Worm (Caenorhabditis elegans) whole organism, young adult: ENCODE data around the gene mlt-9.

Source experiments
- F23B12.7 ChIP-seq: sonication (generic microtip); optimal IDR thresholded peaks from 2 replicates; lab custom pipeline; 2017; ENCODE audit warnings: missing genetic modification characterization, mild to moderate bottlenecking, missing compliant biosample characterization, antibody characterized with exemption, moderate library complexity; ENCODE audit not compliant: insufficient read depth
- K11D2.4 ChIP-seq: fragments of 200-800 bp; sonication (Bioruptor generic); IDR thresholded peaks from 2 replicates; pipeline ENCODE4 v1.3.6; 2022; ENCODE audit warnings: missing genetic modification reagents, missing genetic modification characterization, missing compliant biosample characterization
- Y53F4B.3 ChIP-seq: fragments of 200-800 bp; sonication (Bioruptor generic); IDR thresholded peaks from 2 replicates; pipeline ENCODE4 v1.3.6; 2022; ENCODE audit warnings: missing genetic modification reagents, missing genetic modification characterization, missing compliant biosample characterization
- Y95B8A.8 ChIP-seq: fragments of 200-800 bp; sonication (Bioruptor generic); IDR thresholded peaks from 2 replicates; pipeline ENCODE4 v1.3.6; 2022; ENCODE audit warnings: missing genetic modification reagents, missing genetic modification characterization, missing compliant biosample characterization
- aptf-2 ChIP-seq: fragments of 200-800 bp; sonication (Bioruptor generic); conservative IDR thresholded peaks from 2 replicates; pipeline ENCODE4 v1.3.6; 2022; ENCODE audit warnings: missing genetic modification reagents, missing genetic modification characterization, missing compliant biosample characterization
- ccch-3 ChIP-seq: fragments of 200-800 bp; sonication (Bioruptor generic); optimal IDR thresholded peaks from 2 replicates; lab custom pipeline; 2018; ENCODE audit warnings: mild to moderate bottlenecking, missing genetic modification characterization, missing compliant biosample characterization
- nfya-2 ChIP-seq: fragments of 200-800 bp; sonication (Bioruptor generic); IDR thresholded peaks from 2 replicates; pipeline ENCODE4 v1.3.6; 2022; ENCODE audit warnings: missing genetic modification reagents, missing genetic modification characterization, missing compliant biosample characterization
- nfyb-1 ChIP-seq: fragments of 200-800 bp; sonication (Bioruptor generic); IDR thresholded peaks from 2 replicates; pipeline ENCODE4 v1.3.6; 2022; ENCODE audit warnings: missing genetic modification reagents, missing genetic modification characterization, missing compliant biosample characterization
- nhr-179 ChIP-seq: sonication (generic microtip); optimal IDR thresholded peaks from 2 replicates; lab custom pipeline; 2016; ENCODE audit warnings: mild to moderate bottlenecking, missing genetic modification characterization, missing compliant biosample characterization
- pha-4 ChIP-seq: fragments of 150-350 bp; sonication (generic microtip); optimal IDR thresholded peaks from 2 replicates; lab custom pipeline; 2014; ENCODE audit warnings: missing biosample characterization, missing genetic modification reagents, missing genetic modification characterization
- repo-1 ChIP-seq: sonication (generic microtip); optimal IDR thresholded peaks from 2 replicates; lab custom pipeline; 2017; ENCODE audit warnings: mild to moderate bottlenecking, missing genetic modification characterization, missing compliant biosample characterization
- unc-62 ChIP-seq: fragments of 150-350 bp; optimal IDR thresholded peaks from 2 replicates; lab custom pipeline; 2014; ENCODE audit warnings: missing biosample characterization, missing genetic modification reagents, missing genetic modification characterization
- zim-3 ChIP-seq: sonication (generic microtip); optimal IDR thresholded peaks from 2 replicates; lab custom pipeline; 2017; ENCODE audit warnings: mild to moderate bottlenecking, missing genetic modification characterization, moderate library complexity, missing compliant biosample characterization

DNA sequence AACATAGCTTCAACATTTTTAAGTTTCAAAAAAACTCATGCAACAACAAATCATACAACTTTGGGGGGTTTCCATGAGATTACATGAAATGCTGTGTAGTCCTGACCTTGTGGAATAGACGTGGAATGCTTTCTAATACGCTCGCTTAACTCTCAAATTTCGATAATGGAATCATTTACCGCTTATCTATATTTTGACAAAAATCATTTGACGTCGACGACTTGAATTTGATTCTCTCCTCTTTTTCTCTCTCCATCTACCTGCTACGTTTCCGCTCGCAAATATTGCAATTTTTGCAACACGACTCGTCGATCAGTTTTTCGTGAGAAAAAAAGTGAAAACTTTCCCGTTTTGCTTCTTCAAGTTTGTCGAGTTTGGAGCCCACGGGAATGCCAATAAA lies 18.5 kb downstream of the mlt-9 start, which contains the start of gene flr-4:
- TF ChIP-seq ccch-3: no peak
- no peak for TF ChIP-seq pha-4 (tag; lab: Kevin White, UChicago)
- no peak for TF ChIP-seq zim-3
- TF ChIP-seq repo-1 (tag; lab: Kevin White, UChicago): no peak
- TF ChIP-seq nfyb-1 (GFP tag; lab: Robert Waterston, UW): no peak
- TF ChIP-seq aptf-2 (GFP tag; lab: Robert Waterston, UW): no peak
- no peak for TF ChIP-seq Y53F4B.3 (GFP tag; lab: Robert Waterston, UW)
- no peak for TF ChIP-seq nfya-2 (GFP tag; lab: Robert Waterston, UW)
- TF ChIP-seq F23B12.7: no peak
- TF ChIP-seq nhr-179 (tag; lab: Kevin White, UChicago): no peak
- no peak for TF ChIP-seq unc-62 (GFP tag; lab: Kevin White, UChicago)
- no peak for TF ChIP-seq K11D2.4
- TF ChIP-seq Y95B8A.8 (GFP tag; lab: Robert Waterston, UW): no peak
